Fruit fly (Drosophila melanogaster): ENCODE data around the gene Nufip.

DNA sequence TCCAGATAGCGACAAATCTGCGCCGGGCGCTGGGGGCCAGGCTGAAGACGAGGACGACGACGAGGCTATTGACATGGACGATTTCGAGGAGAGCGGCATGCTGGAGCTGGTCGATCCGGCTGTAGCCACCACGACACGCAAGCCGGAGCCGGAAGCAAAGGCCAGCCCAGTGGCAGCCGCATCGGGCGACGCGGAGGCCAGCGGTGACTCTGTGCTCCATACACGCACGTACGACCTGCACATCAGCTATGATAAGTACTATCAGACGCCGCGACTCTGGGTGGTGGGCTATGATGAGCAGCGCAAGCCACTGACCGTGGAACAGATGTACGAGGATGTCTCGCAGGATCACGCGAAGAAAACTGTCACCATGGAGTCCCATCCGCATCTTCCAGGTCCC, 1.6 kb upstream of the Nufip start:
- TF ChIP-seq cnc (optimal IDR thresholded peaks at IDR 0.05) (no peak), CG12768 (GFP tag; optimal IDR thresholded peaks at IDR 0.05) (no peak), CG5204 (GFP tag; optimal IDR thresholded peaks at IDR 0.05) (no peak), CG33017 (tag; optimal IDR thresholded peaks at IDR 0.05) (no peak), Hr96 (GFP tag; optimal IDR thresholded peaks at IDR 0.05) (no peak), Clk (GFP tag; optimal IDR thresholded peaks at IDR 0.05) (no peak), cic (GFP tag; optimal IDR thresholded peaks at IDR 0.05) (no peak), tj (GFP tag; optimal IDR thresholded peaks at IDR 0.05) (no peak), Mnt (GFP tag; optimal IDR thresholded peaks at IDR 0.05) (no peak), bab1 (GFP tag; optimal IDR thresholded peaks at IDR 0.05) (no peak)

Measured in whole organism, adult.